Fruit fly (Drosophila melanogaster) whole organism, adult: Measurements from ENCODE around the gene CG42613.

Experiments
- CG14711 ChIP-seq: fragments of 200-800 bp; sonication (Bioruptor generic); optimal IDR thresholded peaks from 2 replicates; lab custom pipeline; 2018; ENCODE audit warnings: missing biosample characterization, mild to moderate bottlenecking, missing genetic modification characterization, moderate library complexity
- CG5204 ChIP-seq: fragments of 200-800 bp; sonication (Bioruptor generic); optimal IDR thresholded peaks from 2 replicates; lab custom pipeline; 2016; ENCODE audit warnings: missing biosample characterization, missing genetic modification characterization
- CG7101 ChIP-seq: fragments of 200-800 bp; sonication (Bioruptor generic); optimal IDR thresholded peaks from 2 replicates; lab custom pipeline; 2018; ENCODE audit warnings: missing biosample characterization, mild to moderate bottlenecking, missing genetic modification characterization, moderate library complexity
- Crg-1 ChIP-seq: fragments of 200-800 bp; sonication (Bioruptor generic); optimal IDR thresholded peaks from 2 replicates; lab custom pipeline; 2016; ENCODE audit warnings: missing biosample characterization, missing genetic modification characterization
- bab1 ChIP-seq: fragments of 200-800 bp; sonication (Bioruptor generic); optimal IDR thresholded peaks from 3 replicates; lab custom pipeline; 2019; ENCODE audit warnings: missing biosample characterization, mild to moderate bottlenecking, missing genetic modification characterization, moderate library complexity
- pad ChIP-seq: fragments of 200-800 bp; sonication (Bioruptor generic); optimal IDR thresholded peaks from 3 replicates; lab custom pipeline; 2017; ENCODE audit warnings: missing biosample characterization, missing genetic modification characterization, mild to moderate bottlenecking, moderate library complexity, missing genetic modification reagents
- tj ChIP-seq: fragments of 200-800 bp; sonication (Bioruptor generic); optimal IDR thresholded peaks from 3 replicates; lab custom pipeline; 2017; ENCODE audit warnings: missing biosample characterization, mild to moderate bottlenecking, missing genetic modification characterization, moderate library complexity
- toe ChIP-seq: fragments of 200-800 bp; sonication (Bioruptor generic); optimal IDR thresholded peaks from 2 replicates; lab custom pipeline; 2016; ENCODE audit warnings: missing biosample characterization, missing genetic modification characterization

- TF ChIP-seq toe (no peak), pad (GFP tag; lab: Kevin White, UChicago) (no peak), CG14711 (tag; lab: Kevin White, UChicago) (no peak), Crg-1 (GFP tag; lab: Kevin White, UChicago) (no peak), tj (GFP tag; lab: Kevin White, UChicago) (no peak), bab1 (GFP tag; lab: Kevin White, UChicago) (no peak), CG5204 (GFP tag; lab: Kevin White, UChicago) (no peak), CG7101 (tag; lab: Kevin White, UChicago) (no peak)
Measured at dm6 chr3R:18899123-18899522, 29.9 kb upstream of the CG42613 start, which contains the start of gene Rh2.
